Fruit fly (Drosophila melanogaster): ENCODE results near the gene CG4476.

The CG4476 gene

dm6 chr3L:9236548-9236947 lies 24.9 kb downstream of the CG4476 start, which contains the start of gene CG4483:
TSS of gene CG4483 (minus strand) at chr3L:9236648.
- TF ChIP-seq Hr96 (GFP tag; optimal IDR thresholded peaks at IDR 0.05) (no peak), Crg-1 (GFP tag; optimal IDR thresholded peaks at IDR 0.05) (no peak), toe (GFP tag; optimal IDR thresholded peaks at IDR 0.05) (no peak), CG7101 (tag; optimal IDR thresholded peaks at IDR 0.05) (no peak), CG12768 (GFP tag; optimal IDR thresholded peaks at IDR 0.05) (no peak), CG14711 (tag; optimal IDR thresholded peaks at IDR 0.05) (no peak)

DNA sequence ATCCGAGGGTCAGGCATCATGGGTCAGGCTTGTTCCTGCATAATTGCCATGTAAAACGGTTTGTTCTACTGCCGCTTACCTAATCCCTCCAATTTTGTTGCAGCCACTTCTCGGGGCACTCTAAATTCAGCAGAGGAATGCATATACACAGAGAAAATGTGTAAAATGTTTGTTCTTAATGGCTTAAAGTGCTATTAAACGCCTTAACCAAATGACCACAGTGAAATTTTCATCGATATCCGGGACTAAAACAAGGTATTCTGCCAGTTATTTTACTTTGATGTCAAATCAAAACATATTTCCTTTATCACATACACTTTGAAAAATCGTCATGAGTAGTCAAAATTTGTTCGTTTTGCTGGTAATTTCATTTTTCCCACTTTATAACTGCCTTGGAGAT lies 38.2 kb downstream of the CG4476 start, which contains the start of gene CG4477:
Gene CG4477, plus strand, starts transcription at position 301 of the 400 bp plus-strand sequence.
- TF ChIP-seq CG14711 (tag; optimal IDR thresholded peaks at IDR 0.05) (no peak), CG7045 (GFP tag; optimal IDR thresholded peaks at IDR 0.05) (no peak), kay (GFP tag; ENCODE audit: borderline replicate concordance) (no peak), cic (GFP tag; optimal IDR thresholded peaks at IDR 0.05) (no peak)

- TF ChIP-seq ovo (GFP tag; optimal IDR thresholded peaks at IDR 0.05) (no peak), Clk (GFP tag; optimal IDR thresholded peaks at IDR 0.05) (no peak), cic (GFP tag; optimal IDR thresholded peaks at IDR 0.05) (no peak), CG7101 (tag; optimal IDR thresholded peaks at IDR 0.05) (no peak), Hr96 (GFP tag; optimal IDR thresholded peaks at IDR 0.05) (no peak), CG1620 (GFP tag; optimal IDR thresholded peaks at IDR 0.05) (no peak), kay (GFP tag; ENCODE audit: borderline replicate concordance) (no peak), bab1 (GFP tag; optimal IDR thresholded peaks at IDR 0.05) (no peak), pad (GFP tag; optimal IDR thresholded peaks at IDR 0.05) (no peak), CG11617 (GFP tag; optimal IDR thresholded peaks at IDR 0.05) (no peak), tj (GFP tag; optimal IDR thresholded peaks at IDR 0.05) (no peak), Mnt (GFP tag; optimal IDR thresholded peaks at IDR 0.05) (no peak), toe (GFP tag; optimal IDR thresholded peaks at IDR 0.05) (no peak), CG12768 (GFP tag; optimal IDR thresholded peaks at IDR 0.05) (no peak), CG7045 (GFP tag; optimal IDR thresholded peaks at IDR 0.05) (no peak), CG5204 (GFP tag; optimal IDR thresholded peaks at IDR 0.05) (no peak)
Observed at dm6 chr3L:9251678-9252077, 40.0 kb downstream of the CG4476 start, which contains the start of gene GluRIB. TSS of gene GluRIB (plus strand) at chr3L:9251978.

- TF ChIP-seq CG33017 (tag; optimal IDR thresholded peaks at IDR 0.05) (no peak), bab1 (GFP tag; optimal IDR thresholded peaks at IDR 0.05) (no peak), CG7045 (GFP tag; optimal IDR thresholded peaks at IDR 0.05) (no peak), CG7101 (tag; optimal IDR thresholded peaks at IDR 0.05) (no peak), toe (GFP tag; optimal IDR thresholded peaks at IDR 0.05) (no peak), tj (GFP tag; optimal IDR thresholded peaks at IDR 0.05) (no peak), Crg-1 (GFP tag; optimal IDR thresholded peaks at IDR 0.05) (no peak), CG12768 (GFP tag; optimal IDR thresholded peaks at IDR 0.05) (no peak)
Observed at dm6 chr3L:9255172-9255571, 43.5 kb downstream of the CG4476 start.

dm6 chr3L:9262268-9262667 lies 50.6 kb downstream of the CG4476 start:
- TF ChIP-seq Clk (GFP tag; optimal IDR thresholded peaks at IDR 0.05) (no peak), tj (GFP tag; optimal IDR thresholded peaks at IDR 0.05) (no peak), cic (GFP tag; optimal IDR thresholded peaks at IDR 0.05) (no peak), CG7045 (GFP tag; optimal IDR thresholded peaks at IDR 0.05) (no peak), CG1620 (GFP tag; optimal IDR thresholded peaks at IDR 0.05) (no peak), bab1 (GFP tag; optimal IDR thresholded peaks at IDR 0.05) (no peak), CG11617 (GFP tag; optimal IDR thresholded peaks at IDR 0.05) (no peak), kay (GFP tag; ENCODE audit: borderline replicate concordance) (no peak), Mnt (GFP tag; optimal IDR thresholded peaks at IDR 0.05) (no peak)
